Worm (Caenorhabditis elegans) whole organism, young adult: ENCODE measurements around the gene Y39A1A.21.

ENCODE experiments used
- B0261.1 ChIP-seq: sonication (generic microtip); optimal IDR thresholded peaks from 2 replicates; lab custom pipeline; 2016; ENCODE audit warnings: mild to moderate bottlenecking, missing genetic modification characterization, moderate library complexity, missing compliant biosample characterization
- C06A6.2 ChIP-seq: fragments of 200-800 bp; sonication (Bioruptor generic); conservative IDR thresholded peaks from 2 replicates; pipeline ENCODE4 v1.3.6; 2022; ENCODE audit warnings: missing genetic modification characterization, missing compliant biosample characterization
- F52B5.7 ChIP-seq: sonication (generic microtip); optimal IDR thresholded peaks from 2 replicates; lab custom pipeline; 2016; ENCODE audit warnings: mild to moderate bottlenecking, missing genetic modification characterization, missing compliant biosample characterization
- T26A5.8 ChIP-seq: sonication (generic microtip); optimal IDR thresholded peaks from 2 replicates; lab custom pipeline; 2016; ENCODE audit warnings: missing genetic modification characterization, missing compliant biosample characterization
- ceh-27 ChIP-seq: fragments of 200-800 bp; sonication (Bioruptor generic); optimal IDR thresholded peaks from 2 replicates; lab custom pipeline; 2018; ENCODE audit warnings: mild to moderate bottlenecking, missing genetic modification characterization, moderate library complexity, missing compliant biosample characterization
- chd-7 ChIP-seq: sonication (generic microtip); optimal IDR thresholded peaks from 2 replicates; lab custom pipeline; 2016; ENCODE audit warnings: mild to moderate bottlenecking, missing genetic modification characterization, moderate library complexity, missing compliant biosample characterization
- ekl-4 ChIP-seq: fragments of 200-800 bp; sonication (Bioruptor generic); IDR thresholded peaks from 2 replicates; pipeline ENCODE4 v1.3.6; 2022; ENCODE audit warnings: missing genetic modification reagents, missing genetic modification characterization, missing compliant biosample characterization
- him-1 ChIP-seq: sonication (generic microtip); optimal IDR thresholded peaks from 2 replicates; lab custom pipeline; 2016; ENCODE audit warnings: missing genotype, missing genetic modification reagents, missing genetic modification characterization, missing compliant biosample characterization
- lin-40 ChIP-seq: sonication (generic microtip); optimal IDR thresholded peaks from 2 replicates; lab custom pipeline; 2016; ENCODE audit warnings: missing genetic modification characterization, mild to moderate bottlenecking, missing compliant biosample characterization, missing genotype, missing genetic modification reagents
- lir-1 ChIP-seq: fragments of 200-800 bp; sonication (Bioruptor generic); conservative IDR thresholded peaks from 2 replicates; pipeline ENCODE4 v1.3.6; 2022; ENCODE audit warnings: missing genetic modification reagents, missing genetic modification characterization, missing compliant biosample characterization
- madf-8 ChIP-seq: fragments of 200-800 bp; sonication (Bioruptor generic); conservative IDR thresholded peaks from 2 replicates; pipeline ENCODE4 v1.3.6; 2022; ENCODE audit warnings: missing genetic modification reagents, missing genetic modification characterization, missing compliant biosample characterization
- nfya-1 ChIP-seq: sonication (generic microtip); optimal IDR thresholded peaks from 2 replicates; lab custom pipeline; 2017; ENCODE audit warnings: antibody characterized with exemption, missing compliant biosample characterization, missing genetic modification characterization, borderline replicate concordance; ENCODE audit not compliant: insufficient read depth
- unc-62 ChIP-seq: fragments of 150-350 bp; optimal IDR thresholded peaks from 2 replicates; lab custom pipeline; 2014; ENCODE audit warnings: missing biosample characterization, missing genetic modification reagents, missing genetic modification characterization
- ztf-3 ChIP-seq: fragments of 200-800 bp; sonication (Bioruptor generic); optimal IDR thresholded peaks from 2 replicates; lab custom pipeline; 2018; ENCODE audit warnings: mild to moderate bottlenecking, missing genetic modification characterization, missing compliant biosample characterization

- TF ChIP-seq F52B5.7 (tag; lab: Kevin White, UChicago) (peak; percentile 18), ekl-4 (peak; percentile 78), C06A6.2 (peak; percentile 68; the same call in 1 of the 2 replicates), him-1 (tag; lab: Kevin White, UChicago) (no peak), unc-62 (GFP tag; lab: Kevin White, UChicago) (no peak), lir-1 (GFP tag; lab: Robert Waterston, UW) (peak; percentile 41), ztf-3 (GFP tag; lab: Kevin White, UChicago) (no peak), lin-40 (tag; lab: Kevin White, UChicago) (peak; percentile 79), madf-8 (no peak), chd-7 (peak; percentile 83), T26A5.8 (no peak), B0261.1 (tag; lab: Kevin White, UChicago) (no peak), nfya-1 (no peak), ceh-27 (GFP tag; lab: Kevin White, UChicago) (peak; percentile 72)
Measured at ce11 chrIII:10720170-10720569, 13.3 kb upstream of the Y39A1A.21 start.
